Worm (Caenorhabditis elegans) whole organism, L4 larva: ENCODE data around the gene msp-31.
A peak's percentile ranks its signal among the peaks of the same experiment; 100 is the strongest.

ENCODE experiments used
- D1046.2 ChIP-seq: fragments of 200-800 bp; sonication (Bioruptor generic); IDR thresholded peaks from 2 replicates; pipeline ENCODE4 v1.3.6; 2022; ENCODE audit warnings: missing genetic modification characterization, missing compliant biosample characterization
- T20F7.1 ChIP-seq: fragments of 200-800 bp; sonication (Bioruptor generic); optimal IDR thresholded peaks from 2 replicates; lab custom pipeline; 2018; ENCODE audit warnings: mild to moderate bottlenecking, missing genetic modification characterization, missing compliant biosample characterization
- T26A8.4 ChIP-seq: fragments of 200-800 bp; sonication (Bioruptor generic); IDR thresholded peaks from 2 replicates; pipeline ENCODE4 v1.3.6; 2022; ENCODE audit warnings: missing genetic modification characterization, missing compliant biosample characterization
- Y105C5A.15 ChIP-seq: fragments of 200-800 bp; sonication (Bioruptor generic); IDR thresholded peaks from 2 replicates; pipeline ENCODE4 v1.3.6; 2022; ENCODE audit warnings: missing genetic modification characterization, missing compliant biosample characterization
- Y48G9A.11 ChIP-seq: fragments of 200-800 bp; sonication (Bioruptor generic); IDR thresholded peaks from 2 replicates; pipeline ENCODE4 v1.3.6; 2022; ENCODE audit warnings: missing genetic modification reagents, missing genetic modification characterization, missing compliant biosample characterization
- Y5F2A.4 ChIP-seq: fragments of 200-800 bp; sonication (Bioruptor generic); optimal IDR thresholded peaks from 2 replicates; lab custom pipeline; 2018; ENCODE audit warnings: mild to moderate bottlenecking, missing genetic modification characterization, missing compliant biosample characterization
- ZK546.5 ChIP-seq, 2 experiments: sonication (generic microtip); optimal IDR thresholded peaks; 2 replicates each; lab custom pipeline; 2017; ENCODE audit warnings: missing biosample characterization in 2 of 2, missing genetic modification characterization in 2 of 2
- aha-1 ChIP-seq: fragments of 150-350 bp; peaks from one replicate; lab custom pipeline; 2014; ENCODE audit warnings: missing biosample characterization, missing genetic modification characterization
- ceh-44 ChIP-seq: fragments of 200-800 bp; sonication (Bioruptor generic); IDR thresholded peaks from 2 replicates; pipeline ENCODE4 v1.3.6; 2022; ENCODE audit warnings: missing genetic modification reagents, missing genetic modification characterization, missing compliant biosample characterization
- ceh-62 ChIP-seq: sonication (generic microtip); optimal IDR thresholded peaks from 2 replicates; lab custom pipeline; 2017; ENCODE audit warnings: missing biosample characterization, missing genetic modification characterization
- ceh-82 ChIP-seq: sonication (generic microtip); optimal IDR thresholded peaks from 2 replicates; lab custom pipeline; 2017; ENCODE audit warnings: missing biosample characterization, missing genetic modification characterization
- ces-1 ChIP-seq: fragments of 150-350 bp; sonication (generic microtip); optimal IDR thresholded peaks from 4 replicates; lab custom pipeline; 2014; ENCODE audit warnings: missing biosample characterization, missing genetic modification reagents, missing genetic modification characterization
- daf-16 ChIP-seq, 3 experiments: sonication (generic microtip); optimal IDR thresholded peaks; 2 replicates each; lab custom pipeline; 2016 to 2017; ENCODE audit warnings: missing genetic modification characterization in 3 of 3, missing genetic modification reagents in 3 of 3, mild to moderate bottlenecking in 2 of 3, missing compliant biosample characterization in 2 of 3, missing biosample characterization in 1 of 3, moderate library complexity in 1 of 3
- dpl-1 ChIP-seq: fragments of 150-350 bp; optimal IDR thresholded peaks from 2 replicates; lab custom pipeline; 2014; ENCODE audit warnings: missing biosample characterization, missing genetic modification reagents, missing genetic modification characterization
- dve-1 ChIP-seq: sonication (generic microtip); optimal IDR thresholded peaks from 2 replicates; lab custom pipeline; 2017; ENCODE audit warnings: antibody characterized with exemption, mild to moderate bottlenecking, missing genetic modification characterization, missing compliant biosample characterization; ENCODE audit not compliant: insufficient read depth
- egl-43 ChIP-seq: fragments of 200-800 bp; sonication (Bioruptor generic); IDR thresholded peaks from 2 replicates; pipeline ENCODE4 v1.3.6; 2022; ENCODE audit warnings: missing genetic modification reagents, missing genetic modification characterization, missing compliant biosample characterization
- fos-1 ChIP-seq: fragments of 150-350 bp; optimal IDR thresholded peaks from 2 replicates; lab custom pipeline; 2014; ENCODE audit warnings: missing biosample characterization, missing genetic modification characterization
- hlh-11 ChIP-seq: fragments of 200-800 bp; sonication (Bioruptor generic); optimal IDR thresholded peaks from 2 replicates; lab custom pipeline; 2018; ENCODE audit warnings: mild to moderate bottlenecking, missing genetic modification characterization, missing compliant biosample characterization
- hlh-30 ChIP-seq: sonication (generic microtip); optimal IDR thresholded peaks from 2 replicates; lab custom pipeline; 2017; ENCODE audit warnings: antibody characterized with exemption, mild to moderate bottlenecking, missing genetic modification characterization, missing compliant biosample characterization; ENCODE audit not compliant: insufficient read depth
- jun-1 ChIP-seq: fragments of 150-350 bp; optimal IDR thresholded peaks from 2 replicates; lab custom pipeline; 2014; ENCODE audit warnings: missing biosample characterization, missing genetic modification reagents, missing genetic modification characterization
- lim-7 ChIP-seq: fragments of 200-800 bp; sonication (Bioruptor generic); IDR thresholded peaks from 2 replicates; pipeline ENCODE4 v1.3.6; 2022; ENCODE audit warnings: missing genetic modification characterization, missing compliant biosample characterization
- lin-1 ChIP-seq: fragments of 200-800 bp; sonication (Bioruptor generic); IDR thresholded peaks from 2 replicates; pipeline ENCODE4 v1.3.6; 2022; ENCODE audit warnings: missing genetic modification reagents, missing genetic modification characterization, missing compliant biosample characterization
- lin-13 ChIP-seq: fragments of 150-350 bp; optimal IDR thresholded peaks from 2 replicates; lab custom pipeline; 2014; ENCODE audit warnings: missing biosample characterization, missing genetic modification reagents, missing genetic modification characterization
- lin-38 ChIP-seq: fragments of 200-800 bp; sonication (Bioruptor generic); IDR thresholded peaks from 2 replicates; pipeline ENCODE4 v1.3.6; 2022; ENCODE audit warnings: missing genetic modification reagents, missing genetic modification characterization, missing compliant biosample characterization
- lsy-2 ChIP-seq, 2 experiments: fragments of 150-350 bp in 1 of 2; sonication (generic microtip) in 1 of 2; optimal IDR thresholded peaks; 2 replicates each; lab custom pipeline; 2014 to 2017; ENCODE audit warnings: missing biosample characterization in 2 of 2, missing genetic modification characterization in 2 of 2
- madf-5 ChIP-seq, 2 experiments: fragments of 200-800 bp; sonication (Bioruptor generic); IDR thresholded peaks; 2 replicates each; pipeline ENCODE4 v1.3.6; 2022; ENCODE audit warnings: missing compliant biosample characterization in 2 of 2, missing genetic modification characterization in 2 of 2
- mep-1 ChIP-seq: fragments of 150-350 bp; sonication (generic microtip); optimal IDR thresholded peaks from 3 replicates; lab custom pipeline; 2014; ENCODE audit warnings: missing biosample characterization, missing genetic modification characterization
- mxl-2 ChIP-seq: fragments of 200-800 bp; sonication (Bioruptor generic); conservative IDR thresholded peaks from 2 replicates; pipeline ENCODE4 v1.3.6; 2022; ENCODE audit warnings: missing genetic modification reagents, missing genetic modification characterization, missing compliant biosample characterization
- mxl-3 ChIP-seq: fragments of 200-800 bp; sonication (Bioruptor generic); optimal IDR thresholded peaks from 2 replicates; lab custom pipeline; 2018; ENCODE audit warnings: mild to moderate bottlenecking, missing genetic modification characterization, missing compliant biosample characterization
- nhr-102 ChIP-seq: sonication (generic microtip); optimal IDR thresholded peaks from 2 replicates; lab custom pipeline; 2016; ENCODE audit warnings: mild to moderate bottlenecking, missing genetic modification characterization, moderate library complexity, missing compliant biosample characterization
- nhr-111 ChIP-seq: fragments of 200-800 bp; sonication (Bioruptor generic); optimal IDR thresholded peaks from 2 replicates; lab custom pipeline; 2018; ENCODE audit warnings: mild to moderate bottlenecking, missing genetic modification characterization, missing compliant biosample characterization
- nhr-237 ChIP-seq: sonication (generic microtip); optimal IDR thresholded peaks from 2 replicates; lab custom pipeline; 2017; ENCODE audit warnings: missing biosample characterization, missing genetic modification characterization
- nhr-25 ChIP-seq: sonication (generic microtip); optimal IDR thresholded peaks from 2 replicates; lab custom pipeline; 2017; ENCODE audit warnings: missing genetic modification characterization, mild to moderate bottlenecking, missing compliant biosample characterization, antibody characterized with exemption, moderate library complexity, borderline replicate concordance; ENCODE audit not compliant: insufficient read depth
- nhr-6 ChIP-seq: fragments of 150-350 bp; optimal IDR thresholded peaks from 2 replicates; lab custom pipeline; 2014; ENCODE audit warnings: missing biosample characterization, missing genetic modification characterization
- set-16 ChIP-seq: fragments of 200-800 bp; sonication (Bioruptor generic); IDR thresholded peaks from 2 replicates; pipeline ENCODE4 v1.3.6; 2022; ENCODE audit warnings: missing genetic modification reagents, missing genetic modification characterization, missing compliant biosample characterization
- snpc-1.2 ChIP-seq: fragments of 200-800 bp; sonication (Bioruptor generic); IDR thresholded peaks from 2 replicates; pipeline ENCODE4 v1.3.6; 2022; ENCODE audit warnings: missing genetic modification reagents, missing genetic modification characterization, missing compliant biosample characterization
- snpc-4 ChIP-seq: fragments of 150-350 bp; optimal IDR thresholded peaks from 2 replicates; lab custom pipeline; 2014; ENCODE audit warnings: missing biosample characterization, missing genetic modification characterization
- spr-3 ChIP-seq: fragments of 200-800 bp; sonication (Bioruptor generic); optimal IDR thresholded peaks from 2 replicates; lab custom pipeline; 2018; ENCODE audit warnings: mild to moderate bottlenecking, missing genetic modification characterization, missing compliant biosample characterization
- tra-1 ChIP-seq: fragments of 200-800 bp; sonication (Bioruptor generic); IDR thresholded peaks from 2 replicates; pipeline ENCODE4 v1.3.6; 2022; ENCODE audit warnings: missing genetic modification reagents, missing genetic modification characterization, missing compliant biosample characterization
- unc-130 ChIP-seq: sonication (generic microtip); optimal IDR thresholded peaks from 2 replicates; lab custom pipeline; 2016; ENCODE audit warnings: missing genetic modification reagents, missing genetic modification characterization, missing compliant biosample characterization
- vab-7 ChIP-seq: fragments of 200-800 bp; sonication (Bioruptor generic); IDR thresholded peaks from 2 replicates; pipeline ENCODE4 v1.3.6; 2022; ENCODE audit warnings: missing genetic modification reagents, missing genetic modification characterization, missing compliant biosample characterization
- zfp-3 ChIP-seq: fragments of 200-800 bp; sonication (Bioruptor generic); conservative IDR thresholded peaks from 2 replicates; pipeline ENCODE4 v1.3.6; 2022; ENCODE audit warnings: missing genetic modification reagents, missing genetic modification characterization, missing compliant biosample characterization
- ztf-11 ChIP-seq: fragments of 150-350 bp; optimal IDR thresholded peaks from 2 replicates; lab custom pipeline; 2014; ENCODE audit warnings: missing biosample characterization, missing genetic modification characterization

The msp-31 gene

ce11 chrII:4941541-4942206 is 25.3 kb upstream of the msp-31 start, which contains the start of gene ZK546.19 (continued):
- TF ChIP-seq lin-13 (no peak), fos-1 (tag; lab: Kevin White, UChicago) (no peak), nhr-25 (tag; lab: Kevin White, UChicago) (no peak), madf-5 (GFP tag; IDR thresholded peaks at IDR 0.05; lab: Robert Waterston, UW) (no peak), lin-1 (GFP tag; lab: Robert Waterston, UW) (no peak), lim-7 (no peak), T20F7.1 (GFP tag; lab: Kevin White, UChicago) (peak; percentile 21), set-16 (no peak), mep-1 (tag; lab: Kevin White, UChicago) (no peak), hlh-30 (tag; lab: Kevin White, UChicago) (peak; percentile 1)

DNA sequence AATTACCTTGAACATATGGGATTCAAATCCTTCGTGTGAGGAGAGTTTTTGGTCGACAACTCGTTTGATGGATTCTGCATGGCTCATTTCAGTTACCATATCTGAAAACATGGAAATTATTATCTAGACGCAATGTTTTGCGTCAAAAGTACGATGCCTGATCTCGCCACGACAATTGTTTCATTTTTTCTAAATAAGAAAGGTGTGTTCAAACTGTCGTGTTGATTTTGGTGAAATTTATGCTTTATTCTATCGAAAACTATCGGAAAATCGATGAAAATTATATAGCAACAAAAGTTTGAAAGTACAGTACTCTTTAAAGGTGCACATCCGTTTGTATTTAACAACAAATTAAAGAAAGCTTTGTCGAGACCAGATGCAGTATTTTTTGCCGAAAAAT is 24.7 kb upstream of the msp-31 start, which contains the start of gene cblc-1:
cblc-1 (minus strand) TSS at position 101 of the 400 bp plus-strand sequence.
- TF ChIP-seq snpc-4 (tag; lab: Kevin White, UChicago) (no peak), nhr-237 (tag; lab: Kevin White, UChicago) (no peak), nhr-111 (no peak), egl-43 (GFP tag; lab: Robert Waterston, UW) (no peak), zfp-3 (no peak), jun-1 (tag; lab: Kevin White, UChicago) (no peak), ces-1 (no peak), mxl-3 (GFP tag; lab: Kevin White, UChicago) (no peak), hlh-11 (tag; lab: Kevin White, UChicago) (no peak), daf-16 (GFP tag; optimal IDR thresholded peaks at IDR 0.05; lab: Kevin White, UChicago) (no peak), daf-16 (tag; optimal IDR thresholded peaks at IDR 0.05; lab: Kevin White, UChicago) (no peak)

DNA sequence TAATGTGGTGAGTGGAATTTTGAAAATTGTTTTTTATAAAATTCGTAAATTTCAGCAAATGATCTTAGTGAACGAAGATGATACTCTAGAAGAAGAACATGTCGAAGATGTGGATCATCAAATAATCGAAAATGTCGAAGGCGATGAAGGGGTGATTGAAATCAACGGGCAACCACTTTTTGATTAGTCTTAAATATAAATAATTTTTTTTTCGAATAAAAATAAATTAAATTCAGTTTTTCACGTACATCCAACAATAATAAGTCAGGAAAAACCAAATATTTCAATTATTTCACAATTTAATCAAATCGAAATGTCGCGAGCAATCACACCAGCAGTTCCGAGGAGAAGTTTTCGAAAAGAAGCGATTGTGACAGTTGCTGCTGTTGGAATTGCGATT is 21.4 kb upstream of the msp-31 start, which contains the start of gene ZK546.4:
ZK546.4 (plus strand) TSS at position 301 of the 400 bp plus-strand sequence.
- TF ChIP-seq ceh-44 (GFP tag; lab: Robert Waterston, UW) = no peak
- TF ChIP-seq spr-3 (GFP tag; lab: Kevin White, UChicago) = no peak
- TF ChIP-seq ztf-11 (tag; lab: Kevin White, UChicago) = no peak
- TF ChIP-seq vab-7 (GFP tag; lab: Robert Waterston, UW) = no peak
- no peak for TF ChIP-seq T26A8.4
- TF ChIP-seq snpc-1.2 (GFP tag; lab: Robert Waterston, UW) = no peak
- no peak for TF ChIP-seq nhr-6 (tag; lab: Kevin White, UChicago)
- TF ChIP-seq aha-1 (tag; lab: Kevin White, UChicago) = no peak
- no peak for TF ChIP-seq lin-13
- no peak for TF ChIP-seq D1046.2
- no peak for TF ChIP-seq madf-5 (GFP tag; IDR thresholded peaks at IDR 0.05; lab: Robert Waterston, UW)
- TF ChIP-seq tra-1 (GFP tag; lab: Robert Waterston, UW) = no peak
- TF ChIP-seq Y48G9A.11 (GFP tag; lab: Robert Waterston, UW) = no peak
- no peak for TF ChIP-seq Y5F2A.4
- TF ChIP-seq snpc-4 (tag; lab: Kevin White, UChicago) = no peak
- TF ChIP-seq dve-1 (tag; lab: Kevin White, UChicago) = no peak
- TF ChIP-seq lin-1 (GFP tag; lab: Robert Waterston, UW) = no peak
- no peak for TF ChIP-seq set-16
- no peak for TF ChIP-seq Y105C5A.15 (GFP tag; lab: Robert Waterston, UW)
- TF ChIP-seq, all 104 proteins: peak for 0

- TF ChIP-seq lin-38 (peak; percentile 60), mxl-2 (no peak), ZK546.5 (tag; optimal IDR thresholded peaks at IDR 0.05; lab: Kevin White, UChicago) (no peak), ceh-82 (tag; lab: Kevin White, UChicago) (no peak), nhr-102 (tag; lab: Kevin White, UChicago) (no peak), lsy-2 (tag; optimal IDR thresholded peaks at IDR 0.05; lab: Kevin White, UChicago) (no peak), unc-130 (GFP tag; lab: Kevin White, UChicago) (no peak), ceh-62 (tag; lab: Kevin White, UChicago) (no peak), aha-1 (tag; lab: Kevin White, UChicago) (peak; percentile 24), ztf-11 (tag; lab: Kevin White, UChicago) (no peak), dpl-1 (GFP tag; lab: Kevin White, UChicago) (no peak), zfp-3 (no peak), jun-1 (tag; lab: Kevin White, UChicago) (no peak)
Observed at ce11 chrII:4935518-4935917, 19.2 kb upstream of the msp-31 start, which contains the start of gene ZK546.5. ZK546.5 (plus strand) TSS chrII:4935818.
